Worm (Caenorhabditis elegans) whole organism, L2 larva: ENCODE results near the gene mksr-1.

Experiments used
- R02D3.7 ChIP-seq: fragments of 150-350 bp; optimal IDR thresholded peaks from 2 replicates; lab custom pipeline; 2014; ENCODE audit warnings: missing biosample characterization, missing genetic modification characterization
- aly-2 ChIP-seq: fragments of 150-350 bp; optimal IDR thresholded peaks from 2 replicates; lab custom pipeline; 2014; ENCODE audit warnings: missing biosample characterization, missing genetic modification characterization
- lin-11 ChIP-seq: fragments of 150-350 bp; sonication (generic microtip); optimal IDR thresholded peaks from 2 replicates; lab custom pipeline; 2014; ENCODE audit warnings: missing biosample characterization, missing genetic modification characterization, inconsistent platforms, mixed read lengths
- lin-13 ChIP-seq: fragments of 150-350 bp; optimal IDR thresholded peaks from 2 replicates; lab custom pipeline; 2014; ENCODE audit warnings: missing biosample characterization, missing genetic modification reagents, missing genetic modification characterization
- mbf-1 ChIP-seq: sonication (generic microtip); optimal IDR thresholded peaks from 2 replicates; lab custom pipeline; 2017; ENCODE audit warnings: missing biosample characterization, missing genetic modification characterization
- mdl-1 ChIP-seq, 2 experiments: fragments of 150-350 bp in 1 of 2; sonication (generic microtip) in 1 of 2; optimal IDR thresholded peaks; 2 replicates each; lab custom pipeline; 2017; ENCODE audit warnings: missing biosample characterization in 2 of 2, missing genetic modification characterization in 2 of 2
- nhr-11 ChIP-seq: fragments of 150-350 bp; optimal IDR thresholded peaks from 2 replicates; lab custom pipeline; 2014; ENCODE audit warnings: missing biosample characterization, missing genetic modification characterization
- skn-1 ChIP-seq: sonication (generic microtip); optimal IDR thresholded peaks from 2 replicates; lab custom pipeline; 2017; ENCODE audit warnings: missing biosample characterization, missing genetic modification characterization
- ztf-11 ChIP-seq: sonication (generic microtip); optimal IDR thresholded peaks from 2 replicates; lab custom pipeline; 2017; ENCODE audit warnings: missing biosample characterization, missing genetic modification characterization

- TF ChIP-seq nhr-11 (tag; lab: Kevin White, UChicago) (no peak), mbf-1 (no peak), lin-13 (GFP tag; lab: Kevin White, UChicago) (no peak), lin-11 (tag; lab: Kevin White, UChicago) (no peak), R02D3.7 (tag; lab: Kevin White, UChicago) (no peak), aly-2 (tag; lab: Kevin White, UChicago) (no peak), skn-1 (tag; lab: Kevin White, UChicago) (no peak), mdl-1 (tag; optimal IDR thresholded peaks at IDR 0.05; lab: Kevin White, UChicago) (no peak), ztf-11 (tag; lab: Kevin White, UChicago) (no peak)
Measured at ce11 chrX:1103702-1104262, 34.9 kb upstream of the mksr-1 start, which contains the start of gene ife-4.
